Fruit fly (Drosophila melanogaster): ENCODE measurements around the gene ATPsynE.

Gene ATPsynE

DNA sequence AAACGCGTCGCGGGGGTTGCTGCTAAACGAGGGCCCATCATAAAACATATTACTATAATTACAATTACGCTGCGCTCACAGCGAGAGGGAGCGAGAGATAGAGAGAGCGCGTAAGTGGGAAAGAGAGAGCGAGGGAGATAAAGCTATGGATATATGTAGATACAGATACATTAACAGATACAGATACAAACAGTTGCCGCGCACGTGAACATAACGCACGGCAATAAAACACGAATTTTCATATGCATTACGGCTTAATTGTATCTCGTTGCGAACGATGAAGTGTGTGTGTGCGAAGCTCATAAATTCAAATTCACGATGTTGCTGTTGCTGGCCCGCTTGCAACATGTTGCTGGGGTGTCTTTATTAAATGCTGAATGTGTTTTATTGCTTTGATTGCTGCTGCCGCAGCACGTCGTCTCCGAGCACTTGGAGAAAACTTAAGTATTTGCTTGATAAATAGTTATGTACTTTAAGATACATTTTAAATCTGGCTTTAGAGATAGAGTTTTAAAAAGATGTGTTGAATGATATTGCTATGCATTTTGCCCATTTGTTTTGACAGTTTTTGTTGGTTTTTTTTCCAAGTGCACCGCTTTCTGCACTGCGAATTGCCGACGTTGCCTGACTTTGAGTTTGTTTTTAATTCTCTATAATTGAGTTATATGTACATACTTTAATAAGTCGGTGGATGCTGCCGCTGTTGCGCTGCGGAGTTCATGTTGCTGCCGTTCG is 43.6 kb downstream of the ATPsynE start (continued):
- TF ChIP-seq Ets21C (GFP tag; optimal IDR thresholded peaks at IDR 0.05), result peak; percentile 92
- TF ChIP-seq lz (GFP tag; optimal IDR thresholded peaks at IDR 0.05), result peak; percentile 96
- TF ChIP-seq CG11294 (GFP tag; IDR thresholded peaks at IDR 0.05), result peak; percentile 96
- TF ChIP-seq Sox15 (GFP tag; optimal IDR thresholded peaks at IDR 0.05), result peak; percentile 88
- peak; percentile 89 for TF ChIP-seq CG11902 (GFP tag; optimal IDR thresholded peaks at IDR 0.05)
- peak; percentile 59 for TF ChIP-seq CG6854 (GFP tag; optimal IDR thresholded peaks at IDR 0.05)
- peak; percentile 96 for TF ChIP-seq CG4318 (GFP tag; optimal IDR thresholded peaks at IDR 0.05)
- peak; percentile 93 for TF ChIP-seq vri (GFP tag; optimal IDR thresholded peaks at IDR 0.05)
- peak; percentile 96 for TF ChIP-seq CG7368 (GFP tag; optimal IDR thresholded peaks at IDR 0.05)
- peak; percentile 96 for TF ChIP-seq CG34406 (GFP tag; optimal IDR thresholded peaks at IDR 0.05)
- TF ChIP-seq svp (GFP tag), result peak; percentile 98
- peak; percentile 47 for TF ChIP-seq Hr38 (GFP tag; optimal IDR thresholded peaks at IDR 0.05)
- peak; percentile 99 for TF ChIP-seq Hr4 (GFP tag; optimal IDR thresholded peaks at IDR 0.05)
- TF ChIP-seq Ets96B (tag; optimal IDR thresholded peaks at IDR 0.05), result peak; percentile 97
- peak; percentile 96 for TF ChIP-seq cyc (GFP tag; optimal IDR thresholded peaks at IDR 0.05)
- TF ChIP-seq Hr39 (GFP tag; optimal IDR thresholded peaks at IDR 0.05), result peak; percentile 96
- peak; percentile 79 for TF ChIP-seq Eip93F (GFP tag; optimal IDR thresholded peaks at IDR 0.05)
- peak; percentile 89 for TF ChIP-seq CG6808 (GFP tag; optimal IDR thresholded peaks at IDR 0.05)
- peak; percentile 98 for TF ChIP-seq Gug (GFP tag; IDR thresholded peaks at IDR 0.05)
- TF ChIP-seq spab (GFP tag; optimal IDR thresholded peaks at IDR 0.05), result peak; percentile 94
- TF ChIP-seq CG8319 (GFP tag; optimal IDR thresholded peaks at IDR 0.05), result peak; percentile 95
- TF ChIP-seq fd59A (GFP tag; optimal IDR thresholded peaks at IDR 0.05), result peak; percentile 95
- peak; percentile 87 for TF ChIP-seq CG9139 (GFP tag; optimal IDR thresholded peaks at IDR 0.05)
- TF ChIP-seq Sox14 (GFP tag; optimal IDR thresholded peaks at IDR 0.05), result peak; percentile 98
- peak; percentile 96 for TF ChIP-seq CG8632 (GFP tag; optimal IDR thresholded peaks at IDR 0.05)
- peak; percentile 99 for TF ChIP-seq CG8119 (GFP tag; IDR thresholded peaks at IDR 0.05)
- peak; percentile 94 for TF ChIP-seq CG16779 (tag; optimal IDR thresholded peaks at IDR 0.05)
- peak; percentile 94 for TF ChIP-seq Smox (GFP tag; optimal IDR thresholded peaks at IDR 0.05)
- peak; percentile 97 for TF ChIP-seq topi (GFP tag; optimal IDR thresholded peaks at IDR 0.05)
- peak; percentile 95 for TF ChIP-seq CG6792 (GFP tag; optimal IDR thresholded peaks at IDR 0.05)
- TF ChIP-seq eg (GFP tag; IDR thresholded peaks at IDR 0.05), result peak; percentile 99
- peak; percentile 93 to 95 for TF ChIP-seq salr (GFP tag; optimal IDR thresholded peaks at IDR 0.05)
- TF ChIP-seq Sox102F (GFP tag; optimal IDR thresholded peaks at IDR 0.05), result peak; percentile 97
- peak; percentile 97 for TF ChIP-seq achi (GFP tag; optimal IDR thresholded peaks at IDR 0.05)
- peak; percentile 97 for TF ChIP-seq Eip75B (GFP tag; optimal IDR thresholded peaks at IDR 0.05)
- TF ChIP-seq OdsH (GFP tag; optimal IDR thresholded peaks at IDR 0.05), result peak; percentile 98

DNA sequence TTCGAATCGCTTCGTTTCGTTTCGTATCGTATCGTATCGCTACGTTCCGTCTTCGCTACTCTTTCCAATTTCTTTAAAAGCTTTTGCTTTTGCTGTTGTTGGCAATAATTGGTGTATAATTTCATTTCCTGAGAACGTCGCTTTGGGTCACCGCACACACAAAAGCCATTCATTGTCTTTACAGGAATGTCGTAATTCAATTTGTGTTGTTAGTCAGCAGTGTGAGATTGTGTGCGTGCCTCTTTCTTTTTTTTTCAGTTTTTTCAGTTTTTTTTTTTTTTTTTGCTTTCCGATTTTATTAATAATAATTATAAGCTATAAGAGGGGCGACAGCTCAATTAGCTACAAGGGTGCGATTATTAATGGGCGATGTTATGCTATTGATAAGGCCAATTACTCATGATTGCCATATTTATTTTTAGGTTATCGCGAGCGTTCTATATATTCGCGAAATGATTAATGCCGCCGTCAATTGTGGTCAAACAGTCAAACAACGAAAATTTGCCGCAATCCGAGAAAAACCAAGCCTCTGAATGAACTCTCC is 44.5 kb downstream of the ATPsynE start:
- TF ChIP-seq CG8119 (GFP tag; IDR thresholded peaks at IDR 0.05) (no peak), CG6792 (GFP tag; optimal IDR thresholded peaks at IDR 0.05) (no peak), CG11902 (GFP tag; optimal IDR thresholded peaks at IDR 0.05) (no peak), CG8319 (GFP tag; optimal IDR thresholded peaks at IDR 0.05) (no peak), svp (GFP tag) (peak; percentile 93), CG10631 (GFP tag; optimal IDR thresholded peaks at IDR 0.05) (no peak), vri (GFP tag; optimal IDR thresholded peaks at IDR 0.05) (peak; percentile 72), Eip93F (GFP tag; optimal IDR thresholded peaks at IDR 0.05) (peak; percentile 54), CG8632 (GFP tag; optimal IDR thresholded peaks at IDR 0.05) (no peak), CG11762 (GFP tag; optimal IDR thresholded peaks at IDR 0.05; ENCODE audit: insufficient read depth) (no peak), Eip78C (GFP tag) (peak; percentile 63), net (GFP tag; optimal IDR thresholded peaks at IDR 0.05) (no peak)
